Fruit fly (Drosophila melanogaster) whole organism, prepupa: ENCODE results near the gene CG15395.

Source experiments
- CG11294 ChIP-seq: fragments of 200-800 bp; sonication (Bioruptor generic); IDR thresholded peaks from 2 replicates; pipeline ENCODE4 v1.3.6; 2022; ENCODE audit warnings: missing biosample characterization, missing genetic modification characterization
- CG11902 ChIP-seq: fragments of 200-800 bp; sonication (Bioruptor generic); optimal IDR thresholded peaks from 3 replicates; lab custom pipeline; 2016; ENCODE audit warnings: missing biosample characterization, missing genetic modification characterization
- CG15336 ChIP-seq: fragments of 200-800 bp; sonication (Bioruptor generic); IDR thresholded peaks from 2 replicates; pipeline ENCODE4 v1.3.6; 2022; ENCODE audit warnings: missing biosample characterization, missing genetic modification characterization
- CG1621 ChIP-seq: fragments of 200-800 bp; sonication (Bioruptor generic); optimal IDR thresholded peaks from 3 replicates; lab custom pipeline; 2018; ENCODE audit warnings: missing biosample characterization, mild to moderate bottlenecking, missing genetic modification characterization
- CG31627 ChIP-seq: fragments of 200-800 bp; sonication (Bioruptor generic); optimal IDR thresholded peaks from 3 replicates; lab custom pipeline; 2016; ENCODE audit warnings: missing biosample characterization, missing genetic modification characterization
- CG34406 ChIP-seq: fragments of 200-800 bp; sonication (Bioruptor generic); optimal IDR thresholded peaks from 3 replicates; lab custom pipeline; 2016; ENCODE audit warnings: missing biosample characterization, missing genetic modification characterization
- CG3919 ChIP-seq: fragments of 200-800 bp; sonication (Bioruptor generic); optimal IDR thresholded peaks from 3 replicates; lab custom pipeline; 2016; ENCODE audit warnings: missing biosample characterization, missing genetic modification characterization
- CG6163 ChIP-seq: fragments of 200-800 bp; sonication (Bioruptor generic); IDR thresholded peaks from 3 replicates; pipeline ENCODE4 v1.3.6; 2022; ENCODE audit warnings: missing biosample characterization, missing genetic modification characterization
- CG6792 ChIP-seq: fragments of 200-800 bp; sonication (Bioruptor generic); optimal IDR thresholded peaks from 3 replicates; lab custom pipeline; 2016; ENCODE audit warnings: missing biosample characterization, missing genetic modification characterization
- CG6808 ChIP-seq: fragments of 200-800 bp; sonication (Bioruptor generic); optimal IDR thresholded peaks from 3 replicates; lab custom pipeline; 2017; ENCODE audit warnings: missing biosample characterization, missing genetic modification characterization, mild to moderate bottlenecking, moderate library complexity, missing genetic modification reagents
- CG6854 ChIP-seq: fragments of 200-800 bp; sonication (Bioruptor generic); optimal IDR thresholded peaks from 2 replicates; lab custom pipeline; 2017; ENCODE audit warnings: missing biosample characterization, mild to moderate bottlenecking, missing genetic modification characterization
- CG7368 ChIP-seq: fragments of 200-800 bp; sonication (Bioruptor generic); optimal IDR thresholded peaks from 3 replicates; lab custom pipeline; 2016; ENCODE audit warnings: missing biosample characterization, missing genetic modification characterization
- CG8119 ChIP-seq: fragments of 200-800 bp; sonication (Bioruptor generic); IDR thresholded peaks from 3 replicates; pipeline ENCODE4 v1.3.6; 2022; ENCODE audit warnings: missing biosample characterization, missing genetic modification characterization
- CG8632 ChIP-seq: fragments of 200-800 bp; sonication (Bioruptor generic); optimal IDR thresholded peaks from 3 replicates; lab custom pipeline; 2016; ENCODE audit warnings: missing biosample characterization, missing genetic modification characterization
- Eip75B ChIP-seq: fragments of 200-800 bp; sonication (Bioruptor generic); optimal IDR thresholded peaks from 3 replicates; lab custom pipeline; 2016; ENCODE audit warnings: missing biosample characterization, missing genetic modification characterization
- Eip93F ChIP-seq: fragments of 200-800 bp; sonication (Bioruptor generic); optimal IDR thresholded peaks from 2 replicates; lab custom pipeline; 2016; ENCODE audit warnings: missing biosample characterization, mild to moderate bottlenecking, missing genetic modification characterization
- Ets21C ChIP-seq: fragments of 200-800 bp; sonication (Bioruptor generic); optimal IDR thresholded peaks from 3 replicates; lab custom pipeline; 2016; ENCODE audit warnings: missing biosample characterization, missing genetic modification characterization
- Lpt ChIP-seq: fragments of 200-800 bp; sonication (Bioruptor generic); optimal IDR thresholded peaks from 3 replicates; lab custom pipeline; 2016; ENCODE audit warnings: missing biosample characterization, missing genetic modification characterization
- Met ChIP-seq: fragments of 200-800 bp; sonication (Bioruptor generic); optimal IDR thresholded peaks from 3 replicates; lab custom pipeline; 2016; ENCODE audit warnings: missing biosample characterization, missing genetic modification characterization
- Smox ChIP-seq: fragments of 200-800 bp; sonication (Bioruptor generic); optimal IDR thresholded peaks from 3 replicates; lab custom pipeline; 2016; ENCODE audit warnings: missing biosample characterization, missing genetic modification characterization
- cyc ChIP-seq: fragments of 200-800 bp; sonication (Bioruptor generic); optimal IDR thresholded peaks from 3 replicates; lab custom pipeline; 2016; ENCODE audit warnings: missing biosample characterization, missing genetic modification characterization
- dac ChIP-seq: fragments of 200-800 bp; sonication (Bioruptor generic); optimal IDR thresholded peaks from 2 replicates; lab custom pipeline; 2017; ENCODE audit warnings: missing biosample characterization, mild to moderate bottlenecking, missing genetic modification characterization
- esn ChIP-seq: fragments of 200-800 bp; sonication (Bioruptor generic); optimal IDR thresholded peaks from 2 replicates; lab custom pipeline; 2016; ENCODE audit warnings: missing biosample characterization, mild to moderate bottlenecking, missing genetic modification characterization, moderate library complexity
- fd59A ChIP-seq: fragments of 200-800 bp; sonication (Bioruptor generic); optimal IDR thresholded peaks from 2 replicates; lab custom pipeline; 2017; ENCODE audit warnings: missing biosample characterization, mild to moderate bottlenecking, missing genetic modification characterization, missing genetic modification reagents
- fd85E ChIP-seq: fragments of 200-800 bp; sonication (Bioruptor generic); optimal IDR thresholded peaks from 3 replicates; lab custom pipeline; 2016; ENCODE audit warnings: missing biosample characterization, missing genetic modification characterization
- net ChIP-seq: fragments of 200-800 bp; sonication (Bioruptor generic); optimal IDR thresholded peaks from 3 replicates; lab custom pipeline; 2016; ENCODE audit warnings: missing biosample characterization, missing genetic modification characterization
- svp ChIP-seq: fragments of 200-800 bp; sonication (Bioruptor generic); peaks from one replicate; lab custom pipeline; 2016; ENCODE audit warnings: missing biosample characterization, missing genetic modification characterization
- vri ChIP-seq: fragments of 200-800 bp; sonication (Bioruptor generic); optimal IDR thresholded peaks from 3 replicates; lab custom pipeline; 2016; ENCODE audit warnings: missing biosample characterization, mild to moderate bottlenecking, missing genetic modification characterization

The CG15395 gene

DNA sequence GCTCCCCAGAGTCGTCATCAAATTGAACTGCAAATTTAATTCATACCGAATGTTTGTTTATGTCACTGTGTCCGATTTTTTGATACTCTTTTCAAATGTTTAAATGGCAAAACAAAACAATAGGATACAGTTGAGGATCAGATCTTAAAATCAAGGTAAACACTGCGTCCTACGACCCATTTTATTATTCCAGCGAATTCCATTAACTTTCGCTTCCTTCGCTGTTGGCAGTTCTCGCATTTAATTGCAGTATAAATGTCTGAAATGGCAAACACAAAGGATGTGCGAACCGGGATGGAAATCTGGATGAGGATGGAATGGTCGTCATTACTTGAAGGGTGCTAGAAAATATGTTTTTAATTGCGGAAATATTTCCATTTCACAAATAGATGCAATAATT lies 42.5 kb downstream of the CG15395 start, which contains the start of gene CG33125:
TSS of gene CG33125 (minus strand) at position 101 of the 400 bp plus-strand sequence.
- TF ChIP-seq Eip75B (GFP tag; lab: Kevin White, UChicago): no peak
- no peak for TF ChIP-seq CG8632 (GFP tag; lab: Kevin White, UChicago)
- no peak for TF ChIP-seq Lpt (GFP tag; lab: Kevin White, UChicago)

DNA sequence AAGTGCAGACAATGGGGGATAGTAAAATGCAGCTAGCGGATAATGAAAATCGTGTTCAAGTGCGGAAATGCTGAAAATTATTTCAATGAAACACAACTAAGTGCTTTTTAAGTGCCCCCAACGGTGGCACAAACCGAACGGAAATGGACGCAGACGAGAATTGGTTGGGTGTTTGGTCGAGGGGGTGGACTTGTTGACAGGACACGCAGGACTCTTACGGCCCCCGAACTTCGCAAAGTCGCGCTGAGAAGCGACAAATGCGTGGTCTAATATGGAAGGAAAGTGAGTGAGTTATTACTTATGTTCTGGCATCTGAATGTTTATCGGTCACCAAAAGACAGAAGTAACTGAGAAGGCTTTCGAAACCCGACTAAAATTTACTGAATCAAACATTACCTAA lies 43.0 kb downstream of the CG15395 start, which contains the start of gene Prosbeta4R1:
TSS of gene Prosbeta4R1 (plus strand) at position 301 of the 400 bp plus-strand sequence.
- peak; percentile 6 for TF ChIP-seq svp
- TF ChIP-seq CG11902 (GFP tag; lab: Kevin White, UChicago): no peak

DNA sequence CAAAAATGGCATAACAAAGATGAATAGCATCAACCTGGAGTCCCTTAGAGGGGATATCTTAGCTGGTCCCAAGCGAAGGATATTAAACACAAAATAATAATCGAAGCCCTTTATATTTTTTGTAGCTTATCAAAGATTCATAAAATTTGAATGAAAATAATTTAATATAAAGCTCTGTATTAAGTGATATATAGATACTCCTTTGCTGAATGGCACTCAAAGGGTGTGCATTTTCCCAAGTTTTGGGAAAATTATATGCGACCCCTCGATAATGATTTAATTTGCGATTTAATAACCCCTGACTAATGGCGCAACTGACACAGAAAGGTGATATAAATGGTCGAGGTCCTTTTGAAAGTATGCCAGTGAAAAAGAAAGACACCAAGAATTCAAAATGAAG lies 44.0 kb downstream of the CG15395 start, which contains the start of gene Or23a:
TSS of gene Or23a (plus strand) at position 301 of the 400 bp plus-strand sequence.
- TF ChIP-seq CG3919 (GFP tag; lab: Kevin White, UChicago): no peak
- TF ChIP-seq CG1621 (tag; lab: Kevin White, UChicago): no peak
- no peak for TF ChIP-seq Eip93F (GFP tag; lab: Kevin White, UChicago)
- no peak for TF ChIP-seq CG6808 (GFP tag; lab: Kevin White, UChicago)
- no peak for TF ChIP-seq Met (GFP tag; lab: Kevin White, UChicago)
- TF ChIP-seq vri (GFP tag; lab: Kevin White, UChicago): no peak
- no peak for TF ChIP-seq Smox (GFP tag; lab: Kevin White, UChicago)
- no peak for TF ChIP-seq CG11294 (GFP tag; lab: Robert Waterston, UW)
- no peak for TF ChIP-seq CG6854 (GFP tag; lab: Kevin White, UChicago)
- TF ChIP-seq Eip75B (GFP tag; lab: Kevin White, UChicago): no peak
- TF ChIP-seq, all 60 proteins: peak for 0

DNA sequence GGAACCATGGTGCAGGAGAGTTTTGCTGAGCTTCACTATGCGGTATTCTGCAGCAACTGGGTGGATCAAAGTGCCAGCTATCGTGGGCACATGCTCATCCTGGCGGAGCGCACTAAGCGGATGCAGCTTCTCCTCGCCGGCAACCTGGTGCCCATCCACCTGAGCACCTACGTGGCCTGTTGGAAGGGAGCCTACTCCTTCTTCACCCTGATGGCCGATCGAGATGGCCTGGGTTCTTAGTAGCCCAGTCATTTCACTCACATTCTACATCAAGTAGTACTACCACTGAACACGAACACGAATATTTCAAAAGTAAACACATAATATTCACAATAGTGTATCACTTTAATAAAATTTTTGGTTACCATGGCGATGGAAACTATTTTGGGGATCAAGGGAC lies 45.3 kb downstream of the CG15395 start, which contains the start of gene Prosbeta4R2:
TSS of gene Prosbeta4R2 (plus strand) at position 301 of the 400 bp plus-strand sequence.
- TF ChIP-seq Ets21C (GFP tag; lab: Kevin White, UChicago): no peak
- TF ChIP-seq CG7368 (GFP tag; lab: Kevin White, UChicago): no peak
- TF ChIP-seq cyc (GFP tag; lab: Kevin White, UChicago): no peak
- no peak for TF ChIP-seq CG6163 (GFP tag; lab: Robert Waterston, UW)
- TF ChIP-seq CG6792 (GFP tag; lab: Kevin White, UChicago): no peak
- TF ChIP-seq CG8119 (GFP tag; lab: Robert Waterston, UW): no peak
- TF ChIP-seq esn (GFP tag; lab: Kevin White, UChicago): no peak
- TF ChIP-seq CG15336 (GFP tag; lab: Robert Waterston, UW): no peak
- TF ChIP-seq fd85E (GFP tag; lab: Kevin White, UChicago): no peak
- no peak for TF ChIP-seq Eip75B (GFP tag; lab: Kevin White, UChicago)
- no peak for TF ChIP-seq dac (GFP tag; lab: Kevin White, UChicago)
- TF ChIP-seq CG31627 (GFP tag; lab: Kevin White, UChicago): no peak
- TF ChIP-seq CG34406 (GFP tag; lab: Kevin White, UChicago): no peak
- no peak for TF ChIP-seq CG6854 (GFP tag; lab: Kevin White, UChicago)
- TF ChIP-seq fd59A (GFP tag; lab: Kevin White, UChicago): no peak
- no peak for TF ChIP-seq net (GFP tag; lab: Kevin White, UChicago)
- no peak for TF ChIP-seq vri (GFP tag; lab: Kevin White, UChicago)
- TF ChIP-seq CG3919 (GFP tag; lab: Kevin White, UChicago): no peak
